Worm (Caenorhabditis elegans) whole organism, L4 larva: ENCODE data around the gene pkc-3.
A peak's percentile ranks its signal among the peaks of the same experiment; 100 is the strongest.

Source experiments
- D1046.2 ChIP-seq: fragments of 200-800 bp; sonication (Bioruptor generic); IDR thresholded peaks from 2 replicates; pipeline ENCODE4 v1.3.6; 2022; ENCODE audit warnings: missing genetic modification characterization, missing compliant biosample characterization
- F26F4.8 ChIP-seq: fragments of 200-800 bp; sonication (Bioruptor generic); conservative IDR thresholded peaks from 2 replicates; pipeline ENCODE4 v1.3.6; 2022; ENCODE audit warnings: missing genetic modification characterization, missing compliant biosample characterization
- F49E8.2 ChIP-seq: sonication (generic microtip); optimal IDR thresholded peaks from 2 replicates; lab custom pipeline; 2016; ENCODE audit warnings: missing compliant biosample characterization, mild to moderate bottlenecking, missing genetic modification characterization, borderline replicate concordance
- R02D3.7 ChIP-seq: fragments of 150-350 bp; sonication (generic microtip); optimal IDR thresholded peaks from 3 replicates; lab custom pipeline; 2014; ENCODE audit warnings: missing biosample characterization, missing genetic modification characterization
- T20F7.1 ChIP-seq: fragments of 200-800 bp; sonication (Bioruptor generic); optimal IDR thresholded peaks from 2 replicates; lab custom pipeline; 2018; ENCODE audit warnings: mild to moderate bottlenecking, missing genetic modification characterization, missing compliant biosample characterization
- T26A8.4 ChIP-seq: fragments of 200-800 bp; sonication (Bioruptor generic); IDR thresholded peaks from 2 replicates; pipeline ENCODE4 v1.3.6; 2022; ENCODE audit warnings: missing genetic modification characterization, missing compliant biosample characterization
- Y48G9A.11 ChIP-seq: fragments of 200-800 bp; sonication (Bioruptor generic); IDR thresholded peaks from 2 replicates; pipeline ENCODE4 v1.3.6; 2022; ENCODE audit warnings: missing genetic modification reagents, missing genetic modification characterization, missing compliant biosample characterization
- Y75B8A.6 ChIP-seq: fragments of 200-800 bp; sonication (Bioruptor generic); IDR thresholded peaks from 2 replicates; pipeline ENCODE4 v1.3.6; 2022; ENCODE audit warnings: missing genetic modification reagents, missing genetic modification characterization, missing compliant biosample characterization
- aha-1 ChIP-seq: fragments of 150-350 bp; peaks from one replicate; lab custom pipeline; 2014; ENCODE audit warnings: missing biosample characterization, missing genetic modification characterization
- ama-1 ChIP-seq: fragments of 150-350 bp; optimal IDR thresholded peaks from 2 replicates; lab custom pipeline; 2014; ENCODE audit warnings: inconsistent platforms, mixed read lengths
- ceh-82 ChIP-seq: sonication (generic microtip); optimal IDR thresholded peaks from 2 replicates; lab custom pipeline; 2017; ENCODE audit warnings: missing biosample characterization, missing genetic modification characterization
- dmd-9 ChIP-seq: fragments of 200-800 bp; sonication (Bioruptor generic); IDR thresholded peaks from 2 replicates; pipeline ENCODE4 v1.3.6; 2022; ENCODE audit warnings: missing genetic modification reagents, missing genetic modification characterization, missing compliant biosample characterization
- dpl-1 ChIP-seq: fragments of 150-350 bp; optimal IDR thresholded peaks from 2 replicates; lab custom pipeline; 2014; ENCODE audit warnings: missing biosample characterization, missing genetic modification reagents, missing genetic modification characterization
- dve-1 ChIP-seq: sonication (generic microtip); optimal IDR thresholded peaks from 2 replicates; lab custom pipeline; 2017; ENCODE audit warnings: antibody characterized with exemption, mild to moderate bottlenecking, missing genetic modification characterization, missing compliant biosample characterization; ENCODE audit not compliant: insufficient read depth
- fkh-10 ChIP-seq: fragments of 150-350 bp; optimal IDR thresholded peaks from 2 replicates; lab custom pipeline; 2014; ENCODE audit warnings: missing biosample characterization, missing genetic modification reagents, missing genetic modification characterization
- fos-1 ChIP-seq: fragments of 150-350 bp; optimal IDR thresholded peaks from 2 replicates; lab custom pipeline; 2014; ENCODE audit warnings: missing biosample characterization, missing genetic modification characterization
- gei-8 ChIP-seq: fragments of 200-800 bp; sonication (Bioruptor generic); optimal IDR thresholded peaks from 2 replicates; lab custom pipeline; 2018; ENCODE audit warnings: mild to moderate bottlenecking, missing genetic modification characterization, missing compliant biosample characterization
- lin-13 ChIP-seq: fragments of 150-350 bp; optimal IDR thresholded peaks from 2 replicates; lab custom pipeline; 2014; ENCODE audit warnings: missing biosample characterization, missing genetic modification reagents, missing genetic modification characterization
- lin-15B ChIP-seq: fragments of 150-350 bp; sonication (generic microtip); optimal IDR thresholded peaks from 3 replicates; lab custom pipeline; 2014; ENCODE audit warnings: missing biosample characterization, missing genetic modification characterization
- lin-38 ChIP-seq: fragments of 200-800 bp; sonication (Bioruptor generic); IDR thresholded peaks from 2 replicates; pipeline ENCODE4 v1.3.6; 2022; ENCODE audit warnings: missing genetic modification reagents, missing genetic modification characterization, missing compliant biosample characterization
- lsy-2 ChIP-seq, 2 experiments: fragments of 150-350 bp in 1 of 2; sonication (generic microtip) in 1 of 2; optimal IDR thresholded peaks; 2 replicates each; lab custom pipeline; 2014 to 2017; ENCODE audit warnings: missing biosample characterization in 2 of 2, missing genetic modification characterization in 2 of 2
- madf-5 ChIP-seq, 2 experiments: fragments of 200-800 bp; sonication (Bioruptor generic); IDR thresholded peaks; 2 replicates each; pipeline ENCODE4 v1.3.6; 2022; ENCODE audit warnings: missing compliant biosample characterization in 2 of 2, missing genetic modification characterization in 2 of 2
- mdl-1 ChIP-seq, 2 experiments: fragments of 150-350 bp in 1 of 2; sonication (generic microtip) in 1 of 2; optimal IDR thresholded peaks; 2 replicates each; lab custom pipeline; 2014 to 2017; ENCODE audit warnings: missing biosample characterization in 2 of 2, missing genetic modification characterization in 2 of 2
- mep-1 ChIP-seq: fragments of 150-350 bp; sonication (generic microtip); optimal IDR thresholded peaks from 3 replicates; lab custom pipeline; 2014; ENCODE audit warnings: missing biosample characterization, missing genetic modification characterization
- mes-2 ChIP-seq: sonication (generic microtip); optimal IDR thresholded peaks from 2 replicates; lab custom pipeline; 2016; ENCODE audit warnings: missing genotype, mild to moderate bottlenecking, missing genetic modification characterization, missing compliant biosample characterization; ENCODE audit not compliant: poor library complexity, severe bottlenecking
- nhr-10 ChIP-seq: fragments of 150-350 bp; optimal IDR thresholded peaks from 2 replicates; lab custom pipeline; 2014; ENCODE audit warnings: missing biosample characterization, missing genetic modification characterization
- nhr-111 ChIP-seq: fragments of 200-800 bp; sonication (Bioruptor generic); optimal IDR thresholded peaks from 2 replicates; lab custom pipeline; 2018; ENCODE audit warnings: mild to moderate bottlenecking, missing genetic modification characterization, missing compliant biosample characterization
- nhr-25 ChIP-seq: sonication (generic microtip); optimal IDR thresholded peaks from 2 replicates; lab custom pipeline; 2017; ENCODE audit warnings: missing genetic modification characterization, mild to moderate bottlenecking, missing compliant biosample characterization, antibody characterized with exemption, moderate library complexity, borderline replicate concordance; ENCODE audit not compliant: insufficient read depth
- nhr-41 ChIP-seq: fragments of 200-800 bp; sonication (Bioruptor generic); IDR thresholded peaks from 2 replicates; pipeline ENCODE4 v1.3.6; 2022; ENCODE audit warnings: missing genetic modification reagents, missing genetic modification characterization, missing compliant biosample characterization
- nhr-48 ChIP-seq: sonication (generic microtip); optimal IDR thresholded peaks from 2 replicates; lab custom pipeline; 2016; ENCODE audit warnings: mild to moderate bottlenecking, missing genetic modification characterization, missing compliant biosample characterization
- pha-4 ChIP-seq, 2 experiments: fragments of 150-350 bp in 1 of 2; fragments of 200-800 bp in 1 of 2; sonication (Bioruptor generic) in 1 of 2; IDR thresholded peaks in 1 of 2; optimal IDR thresholded peaks in 1 of 2; 2 replicates each; pipeline versions ENCODE4 v1.3.6 to Lab custom; 2014 to 2022; ENCODE audit warnings: missing genetic modification characterization in 2 of 2, missing genetic modification reagents in 2 of 2, missing biosample characterization in 1 of 2, missing compliant biosample characterization in 1 of 2
- rbr-2 ChIP-seq: sonication (generic microtip); optimal IDR thresholded peaks from 2 replicates; lab custom pipeline; 2016; ENCODE audit warnings: missing genotype, missing genetic modification characterization, missing compliant biosample characterization
- saeg-2 ChIP-seq: fragments of 200-800 bp; sonication (Bioruptor generic); IDR thresholded peaks from 2 replicates; pipeline ENCODE4 v1.3.6; 2022; ENCODE audit warnings: missing genetic modification reagents, missing genetic modification characterization, missing compliant biosample characterization
- sdz-12 ChIP-seq: fragments of 200-800 bp; sonication (Bioruptor generic); optimal IDR thresholded peaks from 2 replicates; lab custom pipeline; 2018; ENCODE audit warnings: mild to moderate bottlenecking, missing genetic modification characterization, missing compliant biosample characterization
- snpc-1.2 ChIP-seq: fragments of 200-800 bp; sonication (Bioruptor generic); IDR thresholded peaks from 2 replicates; pipeline ENCODE4 v1.3.6; 2022; ENCODE audit warnings: missing genetic modification reagents, missing genetic modification characterization, missing compliant biosample characterization
- spr-1 ChIP-seq: sonication (generic microtip); optimal IDR thresholded peaks from 2 replicates; lab custom pipeline; 2016; ENCODE audit warnings: mild to moderate bottlenecking, missing genetic modification characterization, missing compliant biosample characterization
- tra-1 ChIP-seq: fragments of 200-800 bp; sonication (Bioruptor generic); IDR thresholded peaks from 2 replicates; pipeline ENCODE4 v1.3.6; 2022; ENCODE audit warnings: missing genetic modification reagents, missing genetic modification characterization, missing compliant biosample characterization
- unc-130 ChIP-seq: sonication (generic microtip); optimal IDR thresholded peaks from 2 replicates; lab custom pipeline; 2016; ENCODE audit warnings: missing genetic modification reagents, missing genetic modification characterization, missing compliant biosample characterization
- unc-62 ChIP-seq, 3 experiments: fragments of 150-350 bp in 1 of 3; sonication (generic microtip); optimal IDR thresholded peaks in 2 of 3; peaks in 1 of 3; 1 replicate in 1 of 3; 2 replicates in 2 of 3; lab custom pipeline; 2014 to 2017; ENCODE audit warnings: missing biosample characterization in 3 of 3, missing genetic modification characterization in 3 of 3, missing genetic modification reagents in 3 of 3, missing genotype in 1 of 3
- zfp-2 ChIP-seq: sonication (generic microtip); optimal IDR thresholded peaks from 2 replicates; lab custom pipeline; 2016; ENCODE audit warnings: mild to moderate bottlenecking, missing genetic modification characterization, missing compliant biosample characterization

pkc-3 gene

DNA sequence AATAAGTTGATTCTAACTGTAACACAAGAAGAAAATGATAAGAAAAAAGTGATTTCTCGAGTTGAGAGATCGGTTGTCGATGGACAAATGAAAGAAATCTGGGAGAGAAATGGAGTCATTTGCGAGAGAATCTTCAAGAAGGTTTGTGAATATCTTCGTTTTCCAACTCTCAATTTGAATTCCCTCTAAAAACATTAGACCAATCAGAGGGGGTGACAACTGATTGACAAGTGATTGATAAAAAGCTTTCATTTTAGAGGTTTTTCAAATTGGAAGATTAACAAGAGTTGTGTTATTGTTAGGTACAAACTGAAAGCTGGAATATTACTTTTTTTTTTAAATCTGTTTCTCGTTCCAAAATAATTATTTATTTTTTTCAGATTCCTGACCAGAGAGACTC is 38.1 kb downstream of the pkc-3 start:
- no peak for TF ChIP-seq fos-1 (tag; lab: Kevin White, UChicago)
- TF ChIP-seq, all 104 proteins: peak for 0

DNA sequence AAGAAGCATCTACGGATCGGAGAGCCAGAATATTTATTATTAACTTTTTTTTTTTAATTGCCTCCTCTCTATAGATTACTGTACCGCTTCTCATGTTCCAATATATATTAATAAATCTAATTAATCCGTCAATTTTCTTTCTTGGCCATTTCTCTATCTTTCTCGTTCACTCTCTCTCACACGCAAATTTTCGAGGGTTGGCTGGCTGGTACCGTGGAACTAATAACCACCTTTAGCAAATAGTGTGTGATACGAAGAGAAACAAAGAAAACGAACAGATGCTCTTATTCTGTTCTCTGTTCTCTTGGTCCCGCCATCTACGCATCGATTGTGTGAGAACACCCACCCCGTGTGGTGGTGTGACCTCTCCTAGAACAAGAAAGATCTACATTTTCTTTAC is 38.5 kb downstream of the pkc-3 start:
- no peak for TF ChIP-seq ceh-82
- TF ChIP-seq F26F4.8 (GFP tag; lab: Robert Waterston, UW), result no peak
- TF ChIP-seq T26A8.4 (GFP tag; lab: Robert Waterston, UW), result no peak
- TF ChIP-seq pha-4 (GFP tag; IDR thresholded peaks at IDR 0.05; lab: Robert Waterston, UW), result no peak
- no peak for TF ChIP-seq pha-4 (tag; optimal IDR thresholded peaks at IDR 0.05; lab: Kevin White, UChicago)
- TF ChIP-seq ama-1 (lab: Kevin White, UChicago), result no peak
- TF ChIP-seq nhr-111 (GFP tag; lab: Kevin White, UChicago), result no peak
- TF ChIP-seq nhr-10 (tag; lab: Kevin White, UChicago), result no peak
- TF ChIP-seq mep-1, result no peak
- no peak for TF ChIP-seq mdl-1 (tag; optimal IDR thresholded peaks at IDR 0.05; lab: Kevin White, UChicago)
- no peak for TF ChIP-seq unc-130 (GFP tag; lab: Kevin White, UChicago)
- TF ChIP-seq nhr-48, result no peak
- TF ChIP-seq, all 104 proteins: peak for 0

DNA sequence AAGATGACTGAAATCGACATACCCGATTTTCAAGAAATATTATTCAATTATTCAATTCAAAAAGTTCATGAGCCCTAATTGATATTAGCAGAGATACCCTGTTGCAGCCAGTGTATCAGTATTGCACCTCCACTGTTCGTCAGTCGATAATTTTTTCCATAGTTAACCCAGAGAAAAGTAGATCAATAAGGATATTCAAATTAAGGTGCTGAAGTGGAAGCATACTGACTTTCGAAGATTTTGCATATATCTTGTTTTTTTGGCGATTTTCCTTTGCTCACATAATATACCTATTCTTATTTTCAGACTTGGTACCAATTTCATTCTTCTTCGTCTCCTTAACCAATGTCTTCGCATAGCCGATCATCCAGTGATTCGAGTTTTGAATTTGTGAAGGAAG is 39.1 kb downstream of the pkc-3 start, which contains the start of gene EEED8.15:
EEED8.15 (plus strand) TSS at position 301 of the 400 bp plus-strand sequence.
- TF ChIP-seq madf-5 (GFP tag; IDR thresholded peaks at IDR 0.05; lab: Robert Waterston, UW) (no peak), unc-62 (GFP tag; optimal IDR thresholded peaks at IDR 0.05 in 1 of 2; lab: Kevin White, UChicago) (peak in 1 of 2 experiments; percentile 57), unc-62 (tag; optimal IDR thresholded peaks at IDR 0.05; lab: Kevin White, UChicago) (no peak)

DNA sequence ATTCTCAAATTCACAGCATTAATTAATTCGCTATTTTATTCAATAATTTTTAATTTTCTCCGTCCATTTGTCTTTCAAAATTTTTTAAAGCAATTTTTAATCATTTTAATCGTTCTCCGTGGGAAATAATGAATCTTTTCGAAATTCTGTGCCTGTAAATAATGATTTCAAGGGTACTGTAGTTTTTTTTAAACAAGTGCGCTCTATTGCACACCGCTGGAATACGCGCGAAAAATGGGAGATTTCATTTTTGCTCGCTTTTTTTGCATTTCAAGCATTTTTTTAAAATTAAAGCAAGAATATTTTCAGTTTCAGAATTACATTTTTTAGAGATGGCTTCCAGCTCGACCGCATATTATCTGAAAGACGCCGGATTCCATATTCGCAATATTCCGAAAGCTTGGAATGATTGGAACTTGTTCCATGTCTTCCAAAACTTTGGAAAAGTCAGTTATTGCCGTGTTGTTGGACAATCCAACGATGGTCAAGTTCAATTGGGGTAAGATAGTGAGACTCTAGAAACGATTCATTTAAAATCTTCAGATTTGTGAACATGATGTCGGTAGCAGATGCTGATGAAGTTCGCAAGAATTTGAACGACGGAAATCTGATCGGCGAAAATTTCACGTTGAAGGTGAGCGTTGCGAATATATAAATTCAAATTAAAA is 41.3 kb downstream of the pkc-3 start, which contains the start of gene tofu-6:
tofu-6 (plus strand) TSS at position 302 of the 668 bp plus-strand sequence.
- TF ChIP-seq R02D3.7 (tag; lab: Kevin White, UChicago) (no peak), unc-130 (GFP tag; lab: Kevin White, UChicago) (peak; percentile 53), aha-1 (peak; percentile 59), rbr-2 (no peak), nhr-111 (GFP tag; lab: Kevin White, UChicago) (no peak), dmd-9 (no peak), saeg-2 (GFP tag; lab: Robert Waterston, UW) (no peak), tra-1 (no peak), dpl-1 (GFP tag; lab: Kevin White, UChicago) (peak; percentile 45), lin-38 (peak; percentile 94), spr-1 (tag; lab: Kevin White, UChicago) (no peak), Y48G9A.11 (GFP tag; lab: Robert Waterston, UW) (0 out of 2 replicates have a peak, but pooled peaks have one; percentile 56), snpc-1.2 (GFP tag; lab: Robert Waterston, UW) (no peak), mes-2 (tag; lab: Kevin White, UChicago) (no peak), lsy-2 (tag; optimal IDR thresholded peaks at IDR 0.05; lab: Kevin White, UChicago) (peak in 1 of 2 experiments; percentile 92), sdz-12 (GFP tag; lab: Kevin White, UChicago) (no peak), F49E8.2 (peak; percentile 41)

DNA sequence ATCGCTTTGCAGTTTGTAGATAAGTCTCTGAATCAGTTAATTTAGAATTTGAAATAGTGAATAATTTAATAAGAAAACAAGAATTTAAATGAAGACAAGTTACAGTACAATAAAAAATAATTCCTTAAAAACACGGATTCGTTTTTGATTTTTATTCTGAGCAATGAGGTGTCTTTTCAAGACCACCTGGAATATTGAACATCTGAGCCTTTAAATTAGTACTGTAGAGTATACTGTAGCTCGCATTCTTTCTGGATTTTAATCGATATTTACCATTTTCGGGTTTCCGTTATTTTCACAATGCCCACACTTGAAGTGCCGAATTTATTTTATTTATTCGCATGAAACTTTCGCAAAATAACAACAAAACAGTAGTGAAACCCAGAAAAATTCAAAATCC is 44.0 kb downstream of the pkc-3 start, which contains the start of gene F07F6.7:
F07F6.7 (minus strand) TSS at position 27 of the 400 bp plus-strand sequence.
- TF ChIP-seq nhr-25 (tag; lab: Kevin White, UChicago) (peak; percentile 13), dve-1 (tag; lab: Kevin White, UChicago) (peak; percentile 14), gei-8 (GFP tag; lab: Kevin White, UChicago) (no peak), dpl-1 (GFP tag; lab: Kevin White, UChicago) (no peak), unc-62 (GFP tag; optimal IDR thresholded peaks at IDR 0.05 in 1 of 2; lab: Kevin White, UChicago) (peak in 1 of 2 experiments; percentile 18), unc-62 (tag; optimal IDR thresholded peaks at IDR 0.05; lab: Kevin White, UChicago) (no peak), lin-15B (no peak), D1046.2 (GFP tag; lab: Robert Waterston, UW) (no peak), mep-1 (no peak), lin-38 (peak; percentile 27; the same call in 1 of the 2 replicates), zfp-2 (tag; lab: Kevin White, UChicago) (no peak), Y75B8A.6 (GFP tag; lab: Robert Waterston, UW) (no peak), nhr-111 (GFP tag; lab: Kevin White, UChicago) (no peak), rbr-2 (no peak), nhr-41 (GFP tag; lab: Robert Waterston, UW) (no peak), T20F7.1 (GFP tag; lab: Kevin White, UChicago) (peak; percentile 30), lin-13 (GFP tag; lab: Kevin White, UChicago) (no peak), lsy-2 (tag; optimal IDR thresholded peaks at IDR 0.05; lab: Kevin White, UChicago) (peak in 1 of 2 experiments; percentile 50), fkh-10 (GFP tag; lab: Kevin White, UChicago) (no peak), aha-1 (no peak)
